Worm (Caenorhabditis elegans) whole organism, L4/young adult: ENCODE results near the gene K01D12.15.

Experiments
- W03F9.2 ChIP-seq: fragments of 150-350 bp; optimal IDR thresholded peaks from 2 replicates; lab custom pipeline; 2014; ENCODE audit warnings: missing biosample characterization, missing genetic modification characterization
- dao-5 ChIP-seq: sonication (generic microtip); optimal IDR thresholded peaks from 2 replicates; lab custom pipeline; 2016; ENCODE audit warnings: missing genotype, missing genetic modification characterization, moderate library complexity, missing compliant biosample characterization
- him-1 ChIP-seq: sonication (generic microtip); optimal IDR thresholded peaks from 2 replicates; lab custom pipeline; 2016; ENCODE audit warnings: missing genotype, missing genetic modification reagents, missing genetic modification characterization, missing compliant biosample characterization

DNA sequence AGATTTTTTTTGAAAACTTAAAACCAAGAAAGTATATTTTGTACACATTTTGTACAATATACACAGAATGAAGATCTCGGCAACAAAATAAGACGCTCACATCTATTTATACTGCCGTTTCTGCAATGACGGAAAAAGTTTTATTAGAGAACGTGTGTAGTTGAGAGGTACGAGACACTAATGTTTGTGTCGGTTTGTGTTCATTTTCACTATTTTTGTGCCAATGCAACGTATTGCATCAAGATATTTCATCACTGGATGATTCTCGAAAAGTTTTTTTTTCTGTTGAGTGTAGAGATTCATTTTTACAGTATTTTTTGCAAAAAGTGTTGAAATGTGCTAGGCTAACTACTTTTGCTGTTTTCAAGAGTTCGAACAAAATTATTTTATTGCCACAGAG lies 22.7 kb downstream of the K01D12.15 start:
- TF ChIP-seq him-1 (tag; lab: Kevin White, UChicago) = no peak
- no peak for TF ChIP-seq W03F9.2 (tag; lab: Kevin White, UChicago)
- no peak for TF ChIP-seq dao-5 (tag; lab: Kevin White, UChicago)
